Fruit fly (Drosophila melanogaster) whole organism: ENCODE results near the gene Blos3.

Experiments
- CG8478 ChIP-seq: fragments of >200 bp; optimal IDR thresholded peaks from 2 replicates; lab custom pipeline; 2018; ENCODE audit warnings: inconsistent platforms
- Dll ChIP-seq: fragments of >200 bp; optimal IDR thresholded peaks from 2 replicates; lab custom pipeline; 2017
- pan ChIP-seq: fragments of >200 bp; optimal IDR thresholded peaks from 2 replicates; lab custom pipeline; 2017
- usp ChIP-seq: fragments of >200 bp; optimal IDR thresholded peaks from 2 replicates; lab custom pipeline; 2017; ENCODE audit warnings: missing biosample characterization, missing genetic modification characterization, mixed read lengths

dm6 chr3L:18869035-18869826 lies 793 bp upstream of the Blos3 start, which contains the start of gene Grx1:
- TF ChIP-seq pan (no peak), CG8478 (lab: Kevin White, UChicago) (no peak), Dll (no peak), usp (GFP tag; lab: Kevin White, UChicago) (no peak)
